Worm (Caenorhabditis elegans) whole organism, L2 larva: ENCODE results near the gene F08D12.7.

ENCODE experiments used
- ZK546.5 ChIP-seq: sonication (generic microtip); optimal IDR thresholded peaks from 2 replicates; lab custom pipeline; 2017; ENCODE audit warnings: missing biosample characterization, missing genetic modification characterization
- dmd-4 ChIP-seq: sonication (generic microtip); optimal IDR thresholded peaks from 2 replicates; lab custom pipeline; 2017; ENCODE audit warnings: missing biosample characterization, missing genetic modification characterization
- egl-27 ChIP-seq: sonication (generic microtip); optimal IDR thresholded peaks from 3 replicates; lab custom pipeline; 2017; ENCODE audit warnings: missing biosample characterization, missing genetic modification reagents, missing genetic modification characterization
- elt-3 ChIP-seq: sonication (generic microtip); optimal IDR thresholded peaks from 2 replicates; lab custom pipeline; 2017; ENCODE audit warnings: missing biosample characterization, missing genetic modification characterization
- lin-13 ChIP-seq: fragments of 150-350 bp; optimal IDR thresholded peaks from 2 replicates; lab custom pipeline; 2014; ENCODE audit warnings: missing biosample characterization, missing genetic modification reagents, missing genetic modification characterization
- lin-39 ChIP-seq: fragments of 150-350 bp; optimal IDR thresholded peaks from 2 replicates; lab custom pipeline; 2014; ENCODE audit warnings: missing biosample characterization, missing genetic modification reagents, missing genetic modification characterization
- nhr-11 ChIP-seq: fragments of 150-350 bp; optimal IDR thresholded peaks from 2 replicates; lab custom pipeline; 2014; ENCODE audit warnings: missing biosample characterization, missing genetic modification characterization
- nhr-237 ChIP-seq: fragments of 150-350 bp; optimal IDR thresholded peaks from 2 replicates; lab custom pipeline; 2014; ENCODE audit warnings: missing biosample characterization, missing genetic modification characterization
- peb-1 ChIP-seq: fragments of 150-350 bp; optimal IDR thresholded peaks from 2 replicates; lab custom pipeline; 2014; ENCODE audit warnings: missing biosample characterization, missing genetic modification characterization
- unc-62 ChIP-seq: fragments of 150-350 bp; optimal IDR thresholded peaks from 2 replicates; lab custom pipeline; 2014; ENCODE audit warnings: missing biosample characterization, missing genetic modification reagents, missing genetic modification characterization

- no peak for TF ChIP-seq unc-62 (GFP tag; lab: Kevin White, UChicago)
- no peak for TF ChIP-seq nhr-237 (tag; lab: Kevin White, UChicago)
- no peak for TF ChIP-seq lin-13 (GFP tag; lab: Kevin White, UChicago)
- TF ChIP-seq dmd-4 (tag; lab: Kevin White, UChicago), result no peak
- no peak for TF ChIP-seq egl-27 (tag; lab: Kevin White, UChicago)
- TF ChIP-seq peb-1 (tag; lab: Kevin White, UChicago), result no peak
- no peak for TF ChIP-seq lin-39
- no peak for TF ChIP-seq elt-3
- no peak for TF ChIP-seq nhr-11 (tag; lab: Kevin White, UChicago)
- TF ChIP-seq ZK546.5 (tag; lab: Kevin White, UChicago), result no peak
These were observed 17.6 kb downstream of the F08D12.7 start for ce11 chrII:2751278-2751677.
